Fruit fly (Drosophila melanogaster) whole organism: Measurements from ENCODE around the gene CG15439.

Source experiments
- CG8478 ChIP-seq: fragments of >200 bp; optimal IDR thresholded peaks from 2 replicates; lab custom pipeline; 2018; ENCODE audit warnings: inconsistent platforms
- Dll ChIP-seq: fragments of >200 bp; optimal IDR thresholded peaks from 2 replicates; lab custom pipeline; 2017
- EcR ChIP-seq, 2 experiments: fragments of >200 bp; optimal IDR thresholded peaks; 2 replicates each; lab custom pipeline; 2017; ENCODE audit warnings: missing biosample characterization in 2 of 2, missing genetic modification characterization in 2 of 2, missing genetic modification reagents in 2 of 2
- pan ChIP-seq: fragments of >200 bp; optimal IDR thresholded peaks from 2 replicates; lab custom pipeline; 2017
- psq ChIP-seq: fragments of >200 bp; optimal IDR thresholded peaks from 2 replicates; lab custom pipeline; 2017
- usp ChIP-seq: fragments of >200 bp; optimal IDR thresholded peaks from 2 replicates; lab custom pipeline; 2017; ENCODE audit warnings: missing biosample characterization, missing genetic modification characterization, mixed read lengths

The CG15439 gene

DNA sequence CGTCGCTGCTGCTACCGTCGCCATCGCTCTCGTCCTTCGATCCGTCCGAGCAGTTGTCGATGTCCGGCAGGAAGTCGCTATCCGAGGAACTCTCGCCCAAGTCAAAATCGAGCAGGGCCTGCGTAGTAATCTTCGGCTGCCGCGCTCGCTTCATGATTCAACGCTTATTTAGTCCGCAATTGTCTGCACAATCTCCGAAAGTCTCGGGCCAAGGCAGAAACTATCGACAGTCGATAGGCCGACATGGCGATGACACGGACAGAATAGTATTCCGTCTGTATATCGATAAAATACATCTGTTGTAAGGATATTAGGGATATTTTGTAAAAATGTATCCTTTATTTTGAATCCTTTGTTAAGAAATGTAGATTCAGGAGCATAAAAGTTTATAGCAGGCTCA lies at the start of gene CG15439:
Gene CG15439, minus strand, starts transcription at position 241 of the 400 bp plus-strand sequence.
- TF ChIP-seq CG8478 (lab: Kevin White, UChicago) (no peak), usp (GFP tag; lab: Kevin White, UChicago) (no peak), psq (no peak), pan (lab: Kevin White, UChicago) (no peak), Dll (lab: Kevin White, UChicago) (no peak), EcR (GFP tag; optimal IDR thresholded peaks at IDR 0.05; lab: Kevin White, UChicago) (no peak)

DNA sequence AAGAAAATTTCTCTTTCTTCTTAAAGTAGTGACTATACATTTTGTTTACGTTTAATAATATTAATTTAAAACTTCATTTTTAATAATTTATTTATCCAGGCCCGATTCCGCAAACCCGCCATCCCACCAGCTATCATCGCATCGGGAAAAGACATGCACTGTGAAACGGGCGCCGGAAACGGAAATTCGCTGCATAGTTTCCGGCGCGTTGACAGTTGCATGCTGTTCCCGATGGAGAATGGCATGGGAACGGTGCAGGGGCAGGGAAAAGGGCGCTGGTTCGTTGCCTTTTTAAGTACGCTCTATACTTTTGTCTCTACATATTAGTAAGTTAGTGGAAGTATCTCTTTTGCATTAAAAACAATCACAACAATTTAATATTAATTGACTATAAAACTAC lies 25.1 kb upstream of the CG15439 start:
- no peak for TF ChIP-seq usp (GFP tag; lab: Kevin White, UChicago)
- no peak for TF ChIP-seq pan (lab: Kevin White, UChicago)
- TF ChIP-seq CG8478 (lab: Kevin White, UChicago): no peak
- no peak for TF ChIP-seq psq
- no peak for TF ChIP-seq Dll (lab: Kevin White, UChicago)
- no peak for TF ChIP-seq EcR (GFP tag; optimal IDR thresholded peaks at IDR 0.05; lab: Kevin White, UChicago)

DNA sequence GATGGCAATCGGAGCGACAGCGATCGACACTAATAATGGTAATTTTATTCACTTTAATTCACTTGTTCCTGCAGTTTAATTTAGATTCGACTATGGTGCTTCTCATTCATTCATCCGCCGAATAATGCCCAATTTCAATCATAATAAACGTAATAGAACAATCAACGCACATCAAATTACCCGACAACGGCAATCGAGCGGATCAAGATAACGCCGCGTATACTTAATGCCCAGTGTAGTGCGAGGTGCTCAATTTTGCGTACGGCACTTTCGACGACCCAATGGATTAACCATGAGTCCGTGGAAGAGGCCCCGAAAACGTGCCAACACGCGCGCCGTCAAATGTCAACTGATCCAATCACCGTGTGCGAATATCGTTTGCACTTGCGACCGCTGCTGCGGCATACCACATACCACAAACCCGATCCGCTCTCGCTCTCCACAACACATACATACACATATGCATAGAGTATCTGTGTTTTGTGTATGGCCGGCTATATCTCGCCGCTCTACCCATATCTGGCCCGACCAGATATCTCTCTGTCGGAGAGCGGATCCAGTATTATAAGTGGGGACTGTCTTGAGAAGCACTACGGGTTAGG lies 23.9 kb upstream of the CG15439 start, which contains the start of gene ine:
Gene ine, minus strand, starts transcription at position 351 of the 602 bp plus-strand sequence.
- TF ChIP-seq pan (lab: Kevin White, UChicago): no peak

DNA sequence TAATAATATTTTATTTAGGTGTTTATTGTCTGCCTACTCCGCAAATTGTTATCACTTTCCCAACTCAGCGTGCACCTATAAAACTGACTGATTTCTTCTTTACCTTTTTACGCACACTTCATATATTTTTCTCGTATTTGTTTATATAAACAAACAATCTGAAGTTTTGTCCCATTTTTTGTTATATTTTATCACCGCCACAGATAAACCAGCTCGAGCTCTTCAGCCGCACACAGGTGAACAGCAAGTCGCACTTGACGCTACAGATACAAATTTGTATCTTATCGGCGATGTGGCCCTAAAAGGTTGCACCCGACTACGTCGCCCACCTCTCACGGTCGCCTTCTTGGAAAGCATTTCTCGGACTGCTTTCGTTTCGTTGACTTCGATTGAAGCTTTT lies 22.6 kb upstream of the CG15439 start:
- no peak for TF ChIP-seq usp (GFP tag; lab: Kevin White, UChicago)
- no peak for TF ChIP-seq psq

DNA sequence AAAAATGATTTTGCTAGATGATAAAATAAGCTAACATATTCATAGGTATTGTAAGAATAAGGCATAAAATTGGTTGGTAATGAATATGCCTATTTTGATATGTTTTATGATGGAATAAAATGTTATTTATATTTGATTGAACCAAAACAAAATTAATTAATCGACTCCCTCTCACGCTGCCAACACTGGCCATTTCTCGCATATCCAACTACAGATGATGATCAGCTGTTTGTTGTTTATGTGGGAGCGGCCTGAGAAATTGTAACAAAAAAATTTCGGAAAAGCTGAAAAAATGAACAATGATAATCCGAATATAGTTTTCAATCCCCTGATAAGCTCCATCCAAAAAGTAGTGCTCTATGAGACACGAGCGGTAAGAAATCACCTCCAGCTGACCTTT lies 12.1 kb upstream of the CG15439 start, which contains the start of gene FIG4:
Gene FIG4, plus strand, starts transcription at position 229 of the 400 bp plus-strand sequence.
- no peak for TF ChIP-seq EcR (GFP tag; optimal IDR thresholded peaks at IDR 0.05; lab: Kevin White, UChicago)
- no peak for TF ChIP-seq usp (GFP tag; lab: Kevin White, UChicago)
- TF ChIP-seq Dll (lab: Kevin White, UChicago): no peak
- TF ChIP-seq psq: no peak
- no peak for TF ChIP-seq pan (lab: Kevin White, UChicago)
- TF ChIP-seq CG8478 (lab: Kevin White, UChicago): no peak

DNA sequence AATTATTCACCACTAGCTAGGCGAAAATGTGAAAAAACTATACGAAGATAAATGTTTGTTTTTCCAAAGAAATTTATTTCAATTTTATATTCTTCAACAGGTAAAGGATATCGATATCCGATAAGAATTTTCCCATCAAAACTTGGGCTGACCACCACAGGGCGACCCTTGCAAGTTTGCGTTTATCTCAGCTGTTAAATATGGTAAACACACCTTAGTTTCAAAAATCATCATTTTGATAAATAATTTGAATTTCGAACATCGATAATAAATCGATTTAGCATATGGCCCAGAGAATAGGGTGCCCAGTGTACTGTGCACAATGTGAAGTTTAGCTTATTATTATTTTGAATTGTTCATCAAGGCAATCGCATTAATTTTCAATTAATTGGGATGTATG lies 10.5 kb upstream of the CG15439 start, which contains the start of the genes CG15443 and Paris:
Gene CG15443, minus strand, starts transcription at position 125 of the 400 bp plus-strand sequence.
Gene Paris, plus strand, starts transcription at position 289 of the 400 bp plus-strand sequence.
- TF ChIP-seq CG8478 (lab: Kevin White, UChicago) (no peak), psq (no peak), Dll (lab: Kevin White, UChicago) (no peak), EcR (GFP tag; optimal IDR thresholded peaks at IDR 0.05; lab: Kevin White, UChicago) (no peak), usp (GFP tag; lab: Kevin White, UChicago) (no peak), pan (lab: Kevin White, UChicago) (no peak)

DNA sequence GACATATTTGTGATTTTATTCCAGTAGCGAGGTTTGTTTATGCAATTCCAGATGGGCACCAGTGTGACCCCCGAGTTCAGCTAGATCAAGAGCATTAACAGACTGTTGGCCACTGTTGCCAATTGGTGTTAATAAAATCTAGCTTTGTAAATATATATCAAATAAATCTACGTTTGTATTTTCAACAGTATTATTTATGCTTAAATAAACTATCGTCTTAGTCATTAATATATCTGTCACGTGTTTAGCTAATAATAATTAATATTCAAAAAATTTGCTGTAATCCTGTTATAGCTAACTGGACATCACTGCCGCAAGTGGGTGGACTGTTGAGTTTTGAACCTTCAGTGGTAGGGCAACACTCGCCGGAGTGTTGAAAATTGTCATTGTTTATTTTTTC lies 6.7 kb upstream of the CG15439 start, which contains the start of the genes mRpL27 and CG15435:
Gene mRpL27, minus strand, starts transcription at position 96 of the 400 bp plus-strand sequence.
Gene CG15435, plus strand, starts transcription at position 187 of the 400 bp plus-strand sequence.
- TF ChIP-seq usp (GFP tag; lab: Kevin White, UChicago): no peak
- TF ChIP-seq psq: no peak
- no peak for TF ChIP-seq Dll (lab: Kevin White, UChicago)
- TF ChIP-seq pan (lab: Kevin White, UChicago): no peak
- TF ChIP-seq EcR (GFP tag; optimal IDR thresholded peaks at IDR 0.05; lab: Kevin White, UChicago): no peak
- no peak for TF ChIP-seq CG8478 (lab: Kevin White, UChicago)

DNA sequence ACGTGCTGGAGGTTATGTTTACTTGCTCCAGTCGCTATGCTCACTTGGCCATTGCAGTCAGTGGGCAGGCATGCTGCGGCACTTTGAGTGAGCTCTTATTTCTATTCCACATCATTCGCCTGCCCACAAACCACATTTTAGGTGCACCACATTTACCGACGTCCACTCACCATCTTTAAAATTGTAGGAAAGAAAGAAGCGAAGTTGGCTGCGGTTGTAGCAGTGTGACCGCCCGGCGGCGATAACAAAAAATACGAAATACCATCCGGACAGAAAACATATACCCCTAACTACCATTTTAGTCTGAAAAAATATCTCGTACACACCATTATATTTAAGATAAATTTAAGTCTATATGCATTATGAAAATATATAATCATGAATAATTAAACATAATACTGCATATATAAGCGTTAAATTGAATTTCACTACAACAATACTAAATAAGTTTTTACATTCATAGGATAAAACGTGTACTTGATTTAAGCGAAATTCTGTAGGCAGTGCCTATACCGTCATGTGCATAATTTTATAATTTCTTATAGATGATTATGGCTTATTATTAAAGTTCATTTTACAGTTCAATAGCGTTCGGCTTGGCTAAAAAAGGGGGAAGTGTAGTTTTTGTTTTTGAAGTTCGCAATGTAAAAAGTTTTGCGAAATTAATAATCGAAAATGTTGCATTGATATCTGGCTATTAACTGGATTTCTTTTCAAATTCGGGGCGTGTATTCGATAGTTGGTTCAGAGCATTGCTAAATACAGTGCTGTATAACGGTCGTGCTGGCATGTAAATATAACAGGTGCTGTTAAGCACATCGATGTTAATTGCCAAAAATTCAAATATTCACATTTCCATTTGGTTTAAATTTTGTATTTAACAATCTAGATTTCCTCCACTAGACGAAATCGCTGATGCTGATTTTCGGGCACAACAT lies 5.5 kb upstream of the CG15439 start, which contains the start of gene RpL27A:
Gene RpL27A, minus strand, starts transcription at position 246 of the 938 bp plus-strand sequence.
- TF ChIP-seq pan (lab: Kevin White, UChicago) (no peak), EcR (GFP tag; optimal IDR thresholded peaks at IDR 0.05; lab: Kevin White, UChicago) (no peak), psq (no peak), usp (GFP tag; lab: Kevin White, UChicago) (no peak), CG8478 (lab: Kevin White, UChicago) (no peak), Dll (lab: Kevin White, UChicago) (no peak)

DNA sequence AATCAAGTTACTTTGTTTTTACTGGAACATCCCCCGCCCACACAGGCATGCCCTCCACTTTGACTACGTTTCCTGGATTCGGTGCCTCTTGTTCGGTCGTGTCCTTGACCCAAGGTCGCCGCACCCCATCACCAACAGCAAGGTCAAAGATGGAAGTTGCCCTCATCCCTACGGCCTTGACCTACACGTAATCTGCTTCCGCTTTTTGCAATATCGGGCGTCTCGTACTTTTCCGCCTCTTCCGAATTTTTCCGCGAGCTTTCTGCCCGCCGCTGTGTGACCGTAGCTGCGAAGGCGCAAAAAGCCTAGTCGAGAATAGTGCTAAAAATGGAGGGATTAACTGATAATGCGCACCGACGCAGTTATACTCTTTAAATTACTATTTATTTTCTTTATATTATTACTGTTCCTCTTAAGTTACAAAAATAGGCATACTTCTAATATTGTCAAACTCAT lies 3.7 kb upstream of the CG15439 start, which contains the start of gene Gs1l:
Gene Gs1l, minus strand, starts transcription at position 269 of the 456 bp plus-strand sequence.
- no peak for TF ChIP-seq psq
- no peak for TF ChIP-seq usp (GFP tag; lab: Kevin White, UChicago)
- no peak for TF ChIP-seq Dll (lab: Kevin White, UChicago)
- TF ChIP-seq pan (lab: Kevin White, UChicago): no peak
- TF ChIP-seq EcR (GFP tag; optimal IDR thresholded peaks at IDR 0.05; lab: Kevin White, UChicago): no peak
- TF ChIP-seq CG8478 (lab: Kevin White, UChicago): no peak

DNA sequence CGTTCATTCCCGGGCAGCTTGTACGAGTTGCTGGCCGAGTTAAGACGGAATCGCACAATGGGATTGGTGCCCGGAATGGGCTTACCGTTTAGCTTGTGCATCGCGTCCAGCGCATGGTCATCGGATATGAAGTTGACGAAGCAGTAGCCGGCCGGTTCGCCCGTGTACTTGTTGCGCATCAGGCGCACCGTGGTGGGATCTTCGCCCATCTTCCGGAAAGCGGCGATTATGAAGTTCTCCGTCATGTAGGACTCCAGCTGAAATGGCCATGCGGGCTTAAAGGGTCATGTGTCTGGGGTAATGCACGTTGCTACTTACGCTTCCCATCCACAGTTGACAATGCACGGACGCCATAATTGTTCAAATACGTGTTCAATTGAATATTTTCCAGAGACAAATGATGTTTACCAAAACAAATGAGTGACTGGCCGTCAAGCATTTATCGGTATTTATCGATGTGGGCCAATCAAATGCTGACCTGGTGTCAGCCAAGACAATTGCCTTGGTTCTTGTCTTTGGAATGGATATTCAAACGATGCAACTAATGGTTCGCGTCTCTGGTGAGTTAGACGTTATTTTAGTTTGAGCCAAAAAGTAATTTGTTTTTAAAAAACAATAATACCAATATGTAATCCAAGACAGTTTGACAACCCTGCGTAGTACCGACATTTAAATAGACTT lies 1.3 kb upstream of the CG15439 start, which contains the start of the genes Secp43 and ND-B8:
Gene Secp43, minus strand, starts transcription at position 445 of the 681 bp plus-strand sequence.
Gene ND-B8, plus strand, starts transcription at position 618 of the 681 bp plus-strand sequence.
- no peak for TF ChIP-seq usp (GFP tag; lab: Kevin White, UChicago)
- TF ChIP-seq EcR (GFP tag; optimal IDR thresholded peaks at IDR 0.05; lab: Kevin White, UChicago): no peak
- no peak for TF ChIP-seq psq
- no peak for TF ChIP-seq CG8478 (lab: Kevin White, UChicago)
- no peak for TF ChIP-seq Dll (lab: Kevin White, UChicago)
- TF ChIP-seq pan (lab: Kevin White, UChicago): no peak
